Fruit fly (Drosophila melanogaster) Kc167 (cell line): Measurements from ENCODE around the gene CG45071.

Experiments
- h ChIP-seq: fragments of >200 bp; optimal IDR thresholded peaks from 3 replicates; lab custom pipeline; 2018; ENCODE audit warnings: missing external identifiers
- psq ChIP-seq: fragments of >200 bp; optimal IDR thresholded peaks from 2 replicates; lab custom pipeline; 2017; ENCODE audit warnings: missing external identifiers

dm6 chr3L:15140268-15140957 is 34.7 kb downstream of the CG45071 start:
- TF ChIP-seq psq (lab: Kevin White, UChicago) (no peak), h (lab: Kevin White, UChicago) (no peak)
